Worm (Caenorhabditis elegans) whole organism, L4 larva: ENCODE results near the gene F22B7.3.
A peak's percentile ranks its signal among the peaks of the same experiment; 100 is the strongest.

Source experiments
- D1046.2 ChIP-seq: fragments of 200-800 bp; sonication (Bioruptor generic); IDR thresholded peaks from 2 replicates; pipeline ENCODE4 v1.3.6; 2022; ENCODE audit warnings: missing genetic modification characterization, missing compliant biosample characterization
- F10B5.3 ChIP-seq: sonication (generic microtip); optimal IDR thresholded peaks from 2 replicates; lab custom pipeline; 2016; ENCODE audit warnings: mild to moderate bottlenecking, missing genetic modification characterization, missing compliant biosample characterization
- F44E2.7 ChIP-seq: fragments of 200-800 bp; sonication (Bioruptor generic); IDR thresholded peaks from 2 replicates; pipeline ENCODE4 v2.1.2; 2022; ENCODE audit warnings: missing genetic modification characterization, missing compliant biosample characterization
- T20F7.1 ChIP-seq: fragments of 200-800 bp; sonication (Bioruptor generic); optimal IDR thresholded peaks from 2 replicates; lab custom pipeline; 2018; ENCODE audit warnings: mild to moderate bottlenecking, missing genetic modification characterization, missing compliant biosample characterization
- T26A8.4 ChIP-seq: fragments of 200-800 bp; sonication (Bioruptor generic); IDR thresholded peaks from 2 replicates; pipeline ENCODE4 v1.3.6; 2022; ENCODE audit warnings: missing genetic modification characterization, missing compliant biosample characterization
- Y75B8A.6 ChIP-seq: fragments of 200-800 bp; sonication (Bioruptor generic); IDR thresholded peaks from 2 replicates; pipeline ENCODE4 v1.3.6; 2022; ENCODE audit warnings: missing genetic modification reagents, missing genetic modification characterization, missing compliant biosample characterization
- aha-1 ChIP-seq: fragments of 150-350 bp; peaks from one replicate; lab custom pipeline; 2014; ENCODE audit warnings: missing biosample characterization, missing genetic modification characterization
- ama-1 ChIP-seq: fragments of 150-350 bp; optimal IDR thresholded peaks from 2 replicates; lab custom pipeline; 2014; ENCODE audit warnings: inconsistent platforms, mixed read lengths
- attf-4 ChIP-seq: sonication (generic microtip); optimal IDR thresholded peaks from 3 replicates; lab custom pipeline; 2017; ENCODE audit warnings: missing biosample characterization, missing genetic modification characterization
- ceh-32 ChIP-seq: sonication (generic microtip); optimal IDR thresholded peaks from 2 replicates; lab custom pipeline; 2016; ENCODE audit warnings: mild to moderate bottlenecking, missing genetic modification characterization, missing compliant biosample characterization; ENCODE audit not compliant: poor library complexity
- ceh-44 ChIP-seq: fragments of 200-800 bp; sonication (Bioruptor generic); IDR thresholded peaks from 2 replicates; pipeline ENCODE4 v1.3.6; 2022; ENCODE audit warnings: missing genetic modification reagents, missing genetic modification characterization, missing compliant biosample characterization
- ces-1 ChIP-seq: fragments of 150-350 bp; sonication (generic microtip); optimal IDR thresholded peaks from 4 replicates; lab custom pipeline; 2014; ENCODE audit warnings: missing biosample characterization, missing genetic modification reagents, missing genetic modification characterization
- daf-16 ChIP-seq, 3 experiments: sonication (generic microtip); optimal IDR thresholded peaks; 2 replicates each; lab custom pipeline; 2016 to 2017; ENCODE audit warnings: missing genetic modification characterization in 3 of 3, missing genetic modification reagents in 3 of 3, mild to moderate bottlenecking in 2 of 3, missing compliant biosample characterization in 2 of 3, missing biosample characterization in 1 of 3, moderate library complexity in 1 of 3
- daf-19 ChIP-seq: fragments of 200-800 bp; sonication (Bioruptor generic); conservative IDR thresholded peaks from 2 replicates; pipeline ENCODE4 v1.3.6; 2022; ENCODE audit warnings: missing genetic modification characterization, missing compliant biosample characterization
- dmd-6 ChIP-seq: fragments of 200-800 bp; sonication (Bioruptor generic); IDR thresholded peaks from 2 replicates; pipeline ENCODE4 v1.3.6; 2022; ENCODE audit warnings: missing genetic modification reagents, missing genetic modification characterization, missing compliant biosample characterization
- dmd-9 ChIP-seq: fragments of 200-800 bp; sonication (Bioruptor generic); IDR thresholded peaks from 2 replicates; pipeline ENCODE4 v1.3.6; 2022; ENCODE audit warnings: missing genetic modification reagents, missing genetic modification characterization, missing compliant biosample characterization
- dve-1 ChIP-seq: sonication (generic microtip); optimal IDR thresholded peaks from 2 replicates; lab custom pipeline; 2017; ENCODE audit warnings: antibody characterized with exemption, mild to moderate bottlenecking, missing genetic modification characterization, missing compliant biosample characterization; ENCODE audit not compliant: insufficient read depth
- egl-43 ChIP-seq: fragments of 200-800 bp; sonication (Bioruptor generic); IDR thresholded peaks from 2 replicates; pipeline ENCODE4 v1.3.6; 2022; ENCODE audit warnings: missing genetic modification reagents, missing genetic modification characterization, missing compliant biosample characterization
- hif-1 ChIP-seq, 2 experiments: sonication (generic microtip); optimal IDR thresholded peaks; 2 replicates each; lab custom pipeline; 2016 to 2017; ENCODE audit warnings: missing compliant biosample characterization in 2 of 2, missing genetic modification characterization in 2 of 2, missing genetic modification reagents in 2 of 2, missing genotype in 2 of 2, mild to moderate bottlenecking in 1 of 2
- hlh-11 ChIP-seq: fragments of 200-800 bp; sonication (Bioruptor generic); optimal IDR thresholded peaks from 2 replicates; lab custom pipeline; 2018; ENCODE audit warnings: mild to moderate bottlenecking, missing genetic modification characterization, missing compliant biosample characterization
- hlh-30 ChIP-seq: sonication (generic microtip); optimal IDR thresholded peaks from 2 replicates; lab custom pipeline; 2017; ENCODE audit warnings: antibody characterized with exemption, mild to moderate bottlenecking, missing genetic modification characterization, missing compliant biosample characterization; ENCODE audit not compliant: insufficient read depth
- hmg-1.1 ChIP-seq: fragments of 200-800 bp; sonication (Bioruptor generic); IDR thresholded peaks from 2 replicates; pipeline ENCODE4 v1.3.6; 2022; ENCODE audit warnings: missing genetic modification reagents, missing genetic modification characterization, missing compliant biosample characterization
- jun-1 ChIP-seq: fragments of 150-350 bp; optimal IDR thresholded peaks from 2 replicates; lab custom pipeline; 2014; ENCODE audit warnings: missing biosample characterization, missing genetic modification reagents, missing genetic modification characterization
- lin-13 ChIP-seq: fragments of 150-350 bp; optimal IDR thresholded peaks from 2 replicates; lab custom pipeline; 2014; ENCODE audit warnings: missing biosample characterization, missing genetic modification reagents, missing genetic modification characterization
- lin-15B ChIP-seq: fragments of 150-350 bp; sonication (generic microtip); optimal IDR thresholded peaks from 3 replicates; lab custom pipeline; 2014; ENCODE audit warnings: missing biosample characterization, missing genetic modification characterization
- lin-38 ChIP-seq: fragments of 200-800 bp; sonication (Bioruptor generic); IDR thresholded peaks from 2 replicates; pipeline ENCODE4 v1.3.6; 2022; ENCODE audit warnings: missing genetic modification reagents, missing genetic modification characterization, missing compliant biosample characterization
- lir-3 ChIP-seq: sonication (generic microtip); optimal IDR thresholded peaks from 2 replicates; lab custom pipeline; 2016; ENCODE audit warnings: mild to moderate bottlenecking, missing genetic modification characterization, missing compliant biosample characterization
- lsy-2 ChIP-seq, 2 experiments: fragments of 150-350 bp in 1 of 2; sonication (generic microtip) in 1 of 2; optimal IDR thresholded peaks; 2 replicates each; lab custom pipeline; 2014 to 2017; ENCODE audit warnings: missing biosample characterization in 2 of 2, missing genetic modification characterization in 2 of 2
- mdl-1 ChIP-seq, 2 experiments: fragments of 150-350 bp in 1 of 2; sonication (generic microtip) in 1 of 2; optimal IDR thresholded peaks; 2 replicates each; lab custom pipeline; 2014 to 2017; ENCODE audit warnings: missing biosample characterization in 2 of 2, missing genetic modification characterization in 2 of 2
- mes-2 ChIP-seq: sonication (generic microtip); optimal IDR thresholded peaks from 2 replicates; lab custom pipeline; 2016; ENCODE audit warnings: missing genotype, mild to moderate bottlenecking, missing genetic modification characterization, missing compliant biosample characterization; ENCODE audit not compliant: poor library complexity, severe bottlenecking
- nhr-102 ChIP-seq: sonication (generic microtip); optimal IDR thresholded peaks from 2 replicates; lab custom pipeline; 2016; ENCODE audit warnings: mild to moderate bottlenecking, missing genetic modification characterization, moderate library complexity, missing compliant biosample characterization
- nhr-11 ChIP-seq: fragments of 150-350 bp; optimal IDR thresholded peaks from 2 replicates; lab custom pipeline; 2014; ENCODE audit warnings: missing biosample characterization, missing genetic modification characterization
- nhr-6 ChIP-seq: fragments of 150-350 bp; optimal IDR thresholded peaks from 2 replicates; lab custom pipeline; 2014; ENCODE audit warnings: missing biosample characterization, missing genetic modification characterization
- nhr-77 ChIP-seq: fragments of 150-350 bp; optimal IDR thresholded peaks from 2 replicates; lab custom pipeline; 2014; ENCODE audit warnings: missing biosample characterization, missing genetic modification characterization
- rbr-2 ChIP-seq: sonication (generic microtip); optimal IDR thresholded peaks from 2 replicates; lab custom pipeline; 2016; ENCODE audit warnings: missing genotype, missing genetic modification characterization, missing compliant biosample characterization
- set-16 ChIP-seq: fragments of 200-800 bp; sonication (Bioruptor generic); IDR thresholded peaks from 2 replicates; pipeline ENCODE4 v1.3.6; 2022; ENCODE audit warnings: missing genetic modification reagents, missing genetic modification characterization, missing compliant biosample characterization
- skn-1 ChIP-seq: fragments of 150-350 bp; optimal IDR thresholded peaks from 2 replicates; lab custom pipeline; 2014; ENCODE audit warnings: missing biosample characterization, missing genetic modification characterization
- tag-97 ChIP-seq: fragments of 200-800 bp; sonication (Bioruptor generic); IDR thresholded peaks from 2 replicates; pipeline ENCODE4 v1.3.6; 2022; ENCODE audit warnings: missing genetic modification characterization, missing compliant biosample characterization
- zag-1 ChIP-seq: fragments of 150-350 bp; optimal IDR thresholded peaks from 2 replicates; lab custom pipeline; 2014; ENCODE audit warnings: missing biosample characterization, missing genetic modification characterization
- zfp-3 ChIP-seq: fragments of 200-800 bp; sonication (Bioruptor generic); conservative IDR thresholded peaks from 2 replicates; pipeline ENCODE4 v1.3.6; 2022; ENCODE audit warnings: missing genetic modification reagents, missing genetic modification characterization, missing compliant biosample characterization
- ztf-7 ChIP-seq: fragments of 150-350 bp; optimal IDR thresholded peaks from 2 replicates; lab custom pipeline; 2014; ENCODE audit warnings: missing biosample characterization, missing genetic modification characterization

The F22B7.3 gene

ce11 chrIII:8650235-8650817 is 1.6 kb downstream of the F22B7.3 start, which contains the start of gene flp-23 (continued):
- TF ChIP-seq T26A8.4 (GFP tag; lab: Robert Waterston, UW) (peak; percentile 12; the same call in 1 of the 2 replicates), zag-1 (tag; lab: Kevin White, UChicago) (no peak), ces-1 (GFP tag; lab: Kevin White, UChicago) (no peak), nhr-6 (tag; lab: Kevin White, UChicago) (no peak), lsy-2 (tag; optimal IDR thresholded peaks at IDR 0.05; lab: Kevin White, UChicago) (peak in 1 of 2 experiments; percentile 50), mes-2 (tag; lab: Kevin White, UChicago) (peak; percentile 73), attf-4 (tag; lab: Kevin White, UChicago) (no peak), rbr-2 (peak; percentile 35), ceh-44 (GFP tag; lab: Robert Waterston, UW) (peak; percentile 26; the same call in 1 of the 2 replicates), hlh-11 (tag; lab: Kevin White, UChicago) (peak; percentile 31), set-16 (GFP tag; lab: Robert Waterston, UW) (peak; percentile 68), ztf-7 (no peak), aha-1 (tag; lab: Kevin White, UChicago) (peak; percentile 98), ceh-32 (no peak)

- TF ChIP-seq dmd-9 (GFP tag; lab: Robert Waterston, UW) (no peak), lin-13 (GFP tag; lab: Kevin White, UChicago) (no peak), daf-19 (GFP tag; lab: Robert Waterston, UW) (no peak), T26A8.4 (GFP tag; lab: Robert Waterston, UW) (peak; percentile 25; the same call in 1 of the 2 replicates), lin-38 (GFP tag; lab: Robert Waterston, UW) (peak; percentile 30; the same call in 1 of the 2 replicates), egl-43 (GFP tag; lab: Robert Waterston, UW) (no peak), T20F7.1 (GFP tag; lab: Kevin White, UChicago) (peak; percentile 23), ama-1 (lab: Kevin White, UChicago) (no peak), zfp-3 (GFP tag; lab: Robert Waterston, UW) (peak; percentile 84), mdl-1 (tag; optimal IDR thresholded peaks at IDR 0.05; lab: Kevin White, UChicago) (no peak), D1046.2 (GFP tag; lab: Robert Waterston, UW) (no peak), ceh-44 (GFP tag; lab: Robert Waterston, UW) (no peak), hlh-11 (tag; lab: Kevin White, UChicago) (no peak), hlh-30 (tag; lab: Kevin White, UChicago) (peak; percentile 16), hif-1 (tag; optimal IDR thresholded peaks at IDR 0.05; lab: Kevin White, UChicago) (no peak), nhr-6 (tag; lab: Kevin White, UChicago) (no peak), daf-16 (GFP tag; optimal IDR thresholded peaks at IDR 0.05; lab: Kevin White, UChicago) (no peak), daf-16 (tag; optimal IDR thresholded peaks at IDR 0.05; lab: Kevin White, UChicago) (peak; percentile 44), nhr-11 (tag; lab: Kevin White, UChicago) (no peak), zag-1 (tag; lab: Kevin White, UChicago) (no peak), Y75B8A.6 (GFP tag; lab: Robert Waterston, UW) (0 out of 2 replicates have a peak, but pooled peaks have one; percentile 6), skn-1 (no peak), tag-97 (GFP tag; lab: Robert Waterston, UW) (no peak), hmg-1.1 (GFP tag; lab: Robert Waterston, UW) (no peak), F44E2.7 (GFP tag; lab: Robert Waterston, UW) (no peak), dmd-6 (peak; percentile 13; the same call in 1 of the 2 replicates), jun-1 (tag; lab: Kevin White, UChicago) (no peak), dve-1 (tag; lab: Kevin White, UChicago) (peak; percentile 19), nhr-102 (no peak), F10B5.3 (tag; lab: Kevin White, UChicago) (no peak), lir-3 (tag; lab: Kevin White, UChicago) (no peak), lin-15B (tag; lab: Kevin White, UChicago) (no peak), nhr-77 (tag; lab: Kevin White, UChicago) (peak; percentile 7)
Observed at ce11 chrIII:8652112-8652694, 3.5 kb downstream of the F22B7.3 start.
